Worm (Caenorhabditis elegans): Measurements from ENCODE around the gene Y94H6A.7.

- TF ChIP-seq unc-62 (GFP tag; optimal IDR thresholded peaks at IDR 0.05) (no peak), elt-3 (tag; optimal IDR thresholded peaks at IDR 0.05) (no peak), egl-27 (tag; optimal IDR thresholded peaks at IDR 0.05) (no peak), nhr-11 (tag; optimal IDR thresholded peaks at IDR 0.05) (no peak), elt-1 (tag; optimal IDR thresholded peaks at IDR 0.05) (no peak), snpc-4 (tag; optimal IDR thresholded peaks at IDR 0.05) (no peak), R02D3.7 (tag; optimal IDR thresholded peaks at IDR 0.05) (no peak), nhr-43 (tag; optimal IDR thresholded peaks at IDR 0.05; ENCODE audit: poor library complexity, severe bottlenecking) (no peak), lsy-12 (tag; optimal IDR thresholded peaks at IDR 0.05) (no peak), ceh-28 (tag; optimal IDR thresholded peaks at IDR 0.05) (no peak)
Measured at ce11 chrIV:2712935-2713334, 3.4 kb downstream of the Y94H6A.7 start, which contains the start of gene Y94H6A.12.

Data from whole organism, L3 larva.